Worm (Caenorhabditis elegans) whole organism, early embryonic: ENCODE data around the gene lron-15.

Source experiments
- B0310.2 ChIP-seq: sonication (generic microtip); optimal IDR thresholded peaks from 2 replicates; lab custom pipeline; 2016; ENCODE audit warnings: mild to moderate bottlenecking, missing genetic modification characterization, missing compliant biosample characterization
- F13C5.2 ChIP-seq: sonication (generic microtip); optimal IDR thresholded peaks from 2 replicates; lab custom pipeline; 2017; ENCODE audit warnings: mild to moderate bottlenecking, missing genetic modification characterization, inconsistent platforms, missing compliant biosample characterization
- aly-1 ChIP-seq: sonication (generic microtip); optimal IDR thresholded peaks from 2 replicates; lab custom pipeline; 2016; ENCODE audit warnings: missing genetic modification characterization, missing compliant biosample characterization
- ama-1 ChIP-seq: fragments of 150-350 bp; optimal IDR thresholded peaks from 2 replicates; lab custom pipeline; 2014
- ceh-13 ChIP-seq: fragments of 200-800 bp; sonication (Bioruptor generic); optimal IDR thresholded peaks from 2 replicates; lab custom pipeline; 2018; ENCODE audit warnings: mild to moderate bottlenecking, missing genetic modification characterization, missing compliant biosample characterization
- ceh-36 ChIP-seq: sonication (generic microtip); optimal IDR thresholded peaks from 2 replicates; lab custom pipeline; 2016; ENCODE audit warnings: missing genetic modification characterization, inconsistent platforms, missing compliant biosample characterization
- ets-7 ChIP-seq: sonication (generic microtip); optimal IDR thresholded peaks from 2 replicates; lab custom pipeline; 2016; ENCODE audit warnings: missing genotype, missing genetic modification characterization, missing compliant biosample characterization
- flt-1 ChIP-seq: fragments of 200-800 bp; sonication (Bioruptor generic); IDR thresholded peaks from 2 replicates; pipeline ENCODE4 v1.3.6; 2022; ENCODE audit warnings: missing genetic modification characterization, missing compliant biosample characterization
- hmbx-1 ChIP-seq: sonication (generic microtip); optimal IDR thresholded peaks from 2 replicates; lab custom pipeline; 2016; ENCODE audit warnings: mild to moderate bottlenecking, missing genetic modification characterization, missing compliant biosample characterization
- hmg-4 ChIP-seq: fragments of 200-800 bp; sonication (Bioruptor generic); optimal IDR thresholded peaks from 2 replicates; lab custom pipeline; 2018; ENCODE audit warnings: mild to moderate bottlenecking, missing genetic modification characterization, missing compliant biosample characterization
- hnd-1 ChIP-seq: sonication (generic microtip); optimal IDR thresholded peaks from 2 replicates; lab custom pipeline; 2016; ENCODE audit warnings: missing genetic modification characterization, missing compliant biosample characterization
- pes-1 ChIP-seq: fragments of 200-800 bp; sonication (Bioruptor generic); IDR thresholded peaks from 2 replicates; pipeline ENCODE4 v1.3.6; 2022; ENCODE audit warnings: missing genetic modification reagents, missing genetic modification characterization, missing compliant biosample characterization
- scrt-1 ChIP-seq: fragments of 200-800 bp; sonication (Bioruptor generic); IDR thresholded peaks from 2 replicates; pipeline ENCODE4 v1.3.6; 2022; ENCODE audit warnings: missing genetic modification characterization, missing compliant biosample characterization
- sea-1 ChIP-seq: fragments of 200-800 bp; sonication (Bioruptor generic); conservative IDR thresholded peaks from 2 replicates; pipeline ENCODE4 v1.3.6; 2022; ENCODE audit warnings: missing genetic modification characterization, missing compliant biosample characterization
- tbx-11 ChIP-seq: fragments of 200-800 bp; sonication (Bioruptor generic); IDR thresholded peaks from 2 replicates; pipeline ENCODE4 v1.3.6; 2022; ENCODE audit warnings: missing genetic modification characterization, missing compliant biosample characterization
- tbx-37 ChIP-seq: fragments of 200-800 bp; sonication (Bioruptor generic); conservative IDR thresholded peaks from 2 replicates; pipeline ENCODE4 v1.3.6; 2022; ENCODE audit warnings: missing genetic modification reagents, missing genetic modification characterization, missing compliant biosample characterization
- tra-4 ChIP-seq: sonication (generic microtip); optimal IDR thresholded peaks from 2 replicates; lab custom pipeline; 2017; ENCODE audit warnings: missing genetic modification characterization, missing compliant biosample characterization

lron-15 gene

ce11 chrII:6523940-6524339 lies 20.8 kb downstream of the lron-15 start:
- TF ChIP-seq tbx-11 (GFP tag; lab: Robert Waterston, UW) (no peak), hnd-1 (tag; lab: Kevin White, UChicago) (no peak), tbx-37 (GFP tag; lab: Robert Waterston, UW) (no peak), sea-1 (GFP tag; lab: Robert Waterston, UW) (no peak), F13C5.2 (no peak), tra-4 (tag; lab: Kevin White, UChicago) (no peak), pes-1 (no peak), B0310.2 (tag; lab: Kevin White, UChicago) (no peak)

- no peak for TF ChIP-seq ets-7 (tag; lab: Kevin White, UChicago)
- TF ChIP-seq tbx-37 (GFP tag; lab: Robert Waterston, UW), result no peak; the same call in 1 of the 2 replicates
- TF ChIP-seq ama-1 (lab: Kevin White, UChicago), result no peak
- no peak for TF ChIP-seq tra-4 (tag; lab: Kevin White, UChicago)
- TF ChIP-seq pes-1, result no peak
- TF ChIP-seq hnd-1 (tag; lab: Kevin White, UChicago), result no peak
- TF ChIP-seq tbx-11 (GFP tag; lab: Robert Waterston, UW), result no peak
- TF ChIP-seq flt-1 (GFP tag; lab: Robert Waterston, UW), result 0 out of 2 replicates have a peak, but pooled peaks have one; percentile 23
- TF ChIP-seq aly-1 (tag; lab: Kevin White, UChicago), result peak; percentile 53
- no peak for TF ChIP-seq F13C5.2
- TF ChIP-seq B0310.2 (tag; lab: Kevin White, UChicago), result no peak
- peak; percentile 80 for TF ChIP-seq hmg-4
- TF ChIP-seq scrt-1 (GFP tag; lab: Robert Waterston, UW), result no peak
- TF ChIP-seq ceh-36 (tag; lab: Kevin White, UChicago), result no peak
- no peak for TF ChIP-seq hmbx-1 (tag; lab: Kevin White, UChicago)
- 0 out of 2 replicates have a peak, but pooled peaks have one; percentile 36 for TF ChIP-seq sea-1 (GFP tag; lab: Robert Waterston, UW)
- TF ChIP-seq ceh-13 (GFP tag; lab: Kevin White, UChicago), result no peak
These were observed 22.0 kb downstream of the lron-15 start for ce11 chrII:6522622-6523254.

- TF ChIP-seq hmg-4 (no peak), ama-1 (lab: Kevin White, UChicago) (no peak)
These were observed 23.4 kb downstream of the lron-15 start, which contains the start of gene toe-2 for ce11 chrII:6521316-6521715. toe-2 (minus strand) TSS chrII:6521385.

DNA sequence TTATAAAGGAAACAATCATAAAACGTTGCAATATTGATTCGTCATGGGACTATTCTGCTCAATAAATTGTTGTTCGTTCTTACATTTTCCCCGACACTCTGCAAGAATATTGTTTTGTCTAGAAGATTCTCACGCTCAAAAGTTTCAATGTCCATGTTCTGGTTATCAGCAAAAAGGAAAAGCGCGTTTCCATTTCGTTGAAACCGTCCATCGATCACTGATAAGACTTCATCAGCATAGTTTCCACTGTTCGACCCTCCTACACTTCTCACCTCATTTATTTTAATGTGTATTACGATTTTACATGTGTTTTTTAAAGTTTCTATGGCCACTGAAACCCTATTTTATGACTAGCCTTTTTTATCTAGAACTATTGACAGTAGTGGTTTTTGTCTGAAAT lies 24.6 kb downstream of the lron-15 start:
- no peak for TF ChIP-seq tbx-11 (GFP tag; lab: Robert Waterston, UW)
- no peak for TF ChIP-seq B0310.2 (tag; lab: Kevin White, UChicago)
- no peak for TF ChIP-seq hmg-4
- TF ChIP-seq ama-1 (lab: Kevin White, UChicago), result no peak
- no peak for TF ChIP-seq hnd-1 (tag; lab: Kevin White, UChicago)
- TF ChIP-seq ets-7 (tag; lab: Kevin White, UChicago), result no peak
- no peak for TF ChIP-seq tbx-37 (GFP tag; lab: Robert Waterston, UW)
- no peak for TF ChIP-seq ceh-36 (tag; lab: Kevin White, UChicago)
- TF ChIP-seq hmbx-1 (tag; lab: Kevin White, UChicago), result no peak
- TF ChIP-seq sea-1 (GFP tag; lab: Robert Waterston, UW), result no peak
- TF ChIP-seq ceh-13 (GFP tag; lab: Kevin White, UChicago), result no peak

- TF ChIP-seq aly-1 (tag; lab: Kevin White, UChicago) (no peak), ama-1 (lab: Kevin White, UChicago) (no peak)
These were observed 25.0 kb downstream of the lron-15 start for ce11 chrII:6519703-6520102.

ce11 chrII:6516276-6516675 lies 28.4 kb downstream of the lron-15 start, which contains the start of gene C56E6.7:
C56E6.7 (plus strand) TSS chrII:6516576.
- TF ChIP-seq tbx-37 (GFP tag; lab: Robert Waterston, UW) (no peak), sea-1 (GFP tag; lab: Robert Waterston, UW) (no peak), ceh-13 (GFP tag; lab: Kevin White, UChicago) (no peak), pes-1 (no peak), ets-7 (tag; lab: Kevin White, UChicago) (no peak), hmbx-1 (tag; lab: Kevin White, UChicago) (no peak), F13C5.2 (no peak), hnd-1 (tag; lab: Kevin White, UChicago) (no peak), ceh-36 (tag; lab: Kevin White, UChicago) (no peak), ama-1 (lab: Kevin White, UChicago) (no peak), tra-4 (tag; lab: Kevin White, UChicago) (no peak), aly-1 (tag; lab: Kevin White, UChicago) (no peak), flt-1 (GFP tag; lab: Robert Waterston, UW) (no peak), hmg-4 (no peak), tbx-11 (GFP tag; lab: Robert Waterston, UW) (no peak)

ce11 chrII:6513911-6514310 lies 30.8 kb downstream of the lron-15 start, which contains the start of gene R05G9R.1:
R05G9R.1 (minus strand) TSS chrII:6514011.
- no peak for TF ChIP-seq tbx-37 (GFP tag; lab: Robert Waterston, UW)
- no peak for TF ChIP-seq ama-1 (lab: Kevin White, UChicago)
- TF ChIP-seq tra-4 (tag; lab: Kevin White, UChicago), result no peak

DNA sequence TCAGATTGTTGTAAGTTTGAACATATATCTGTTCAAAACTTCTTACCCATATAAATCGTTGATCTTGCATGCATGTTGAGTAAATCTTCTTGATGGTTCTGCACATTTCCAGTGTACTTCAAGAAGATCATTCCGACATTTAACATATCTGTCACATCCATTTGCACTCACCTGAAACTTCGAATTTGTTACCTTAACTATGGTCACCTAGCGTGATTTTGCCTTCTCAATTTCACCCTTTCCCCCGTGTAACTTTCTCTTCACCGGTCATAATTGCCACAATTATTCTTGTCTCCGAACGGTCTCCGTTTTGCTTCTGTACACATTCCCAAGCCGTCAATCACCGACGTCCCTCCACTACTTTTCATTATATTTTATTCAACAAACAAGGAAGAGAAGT lies 31.3 kb downstream of the lron-15 start:
- TF ChIP-seq scrt-1 (GFP tag; lab: Robert Waterston, UW), result no peak
- no peak for TF ChIP-seq hmg-4
- TF ChIP-seq hmbx-1 (tag; lab: Kevin White, UChicago), result no peak
- no peak for TF ChIP-seq F13C5.2
- TF ChIP-seq ceh-36 (tag; lab: Kevin White, UChicago), result no peak
- TF ChIP-seq ama-1 (lab: Kevin White, UChicago), result no peak
- no peak for TF ChIP-seq ets-7 (tag; lab: Kevin White, UChicago)
- TF ChIP-seq sea-1 (GFP tag; lab: Robert Waterston, UW), result no peak
- TF ChIP-seq tra-4 (tag; lab: Kevin White, UChicago), result no peak
- no peak for TF ChIP-seq aly-1 (tag; lab: Kevin White, UChicago)
